Worm (Caenorhabditis elegans) whole organism, L4/young adult: ENCODE measurements around the gene smz-1.

Experiments
- W03F9.2 ChIP-seq: fragments of 150-350 bp; optimal IDR thresholded peaks from 2 replicates; lab custom pipeline; 2014; ENCODE audit warnings: missing biosample characterization, missing genetic modification characterization
- dao-5 ChIP-seq: sonication (generic microtip); optimal IDR thresholded peaks from 2 replicates; lab custom pipeline; 2016; ENCODE audit warnings: missing genotype, missing genetic modification characterization, moderate library complexity, missing compliant biosample characterization

- TF ChIP-seq dao-5 (tag; lab: Kevin White, UChicago) (no peak), W03F9.2 (no peak)
Observed at ce11 chrIV:12425595-12425994, 29.3 kb upstream of the smz-1 start.
